Worm (Caenorhabditis elegans): ENCODE measurements around the gene C49A9.9.

Gene C49A9.9

ce11 chrIV:6217066-6217465 lies at the start of gene C49A9.9:
Gene C49A9.9, plus strand, starts transcription at chrIV:6217372.
- TF ChIP-seq nhr-77 (tag; optimal IDR thresholded peaks at IDR 0.05) (no peak), snpc-4 (tag; optimal IDR thresholded peaks at IDR 0.05) (no peak)

ce11 chrIV:6172959-6173358 lies 44.2 kb upstream of the C49A9.9 start:
- TF ChIP-seq unc-62 (GFP tag; optimal IDR thresholded peaks at IDR 0.05) = no peak
- peak; percentile 53 for TF ChIP-seq lin-14 (GFP tag; optimal IDR thresholded peaks at IDR 0.05)
- TF ChIP-seq fkh-10 (GFP tag; optimal IDR thresholded peaks at IDR 0.05) = peak; percentile 68

ce11 chrIV:6177383-6177782 lies 39.8 kb upstream of the C49A9.9 start:
- TF ChIP-seq nhr-77 (tag; optimal IDR thresholded peaks at IDR 0.05) = no peak
- TF ChIP-seq fkh-10 (GFP tag; optimal IDR thresholded peaks at IDR 0.05) = peak; percentile 25
- TF ChIP-seq lin-14 (GFP tag; optimal IDR thresholded peaks at IDR 0.05) = peak; percentile 58
- no peak for TF ChIP-seq ceh-90 (tag; optimal IDR thresholded peaks at IDR 0.05)
- TF ChIP-seq sptf-1 (tag; optimal IDR thresholded peaks at IDR 0.05) = no peak
- TF ChIP-seq fkh-8 (tag; optimal IDR thresholded peaks at IDR 0.05) = no peak
- TF ChIP-seq lin-13 (GFP tag; optimal IDR thresholded peaks at IDR 0.05) = no peak
- TF ChIP-seq nhr-85 (tag) = peak; percentile 32

ce11 chrIV:6183757-6184156 lies 33.4 kb upstream of the C49A9.9 start, which contains the start of gene unc-77:
Gene unc-77, minus strand, starts transcription at chrIV:6183857.
- TF ChIP-seq ztf-11 (tag; optimal IDR thresholded peaks at IDR 0.05) = no peak
- TF ChIP-seq F16B12.6 (tag; optimal IDR thresholded peaks at IDR 0.05) = no peak
- TF ChIP-seq mep-1 (tag; optimal IDR thresholded peaks at IDR 0.05) = no peak
- no peak for TF ChIP-seq ama-1 (optimal IDR thresholded peaks at IDR 0.05)
- TF ChIP-seq blmp-1 (tag; optimal IDR thresholded peaks at IDR 0.05) = no peak
- TF ChIP-seq rnt-1 (tag; optimal IDR thresholded peaks at IDR 0.05) = no peak
- TF ChIP-seq unc-86 (tag; optimal IDR thresholded peaks at IDR 0.05) = no peak
- TF ChIP-seq irx-1 (tag; optimal IDR thresholded peaks at IDR 0.05) = no peak
- no peak for TF ChIP-seq nhr-20 (tag; optimal IDR thresholded peaks at IDR 0.05)
- no peak for TF ChIP-seq nhr-28 (tag; optimal IDR thresholded peaks at IDR 0.05)
- TF ChIP-seq fkh-8 (tag; optimal IDR thresholded peaks at IDR 0.05) = no peak
- no peak for TF ChIP-seq zag-1 (tag; optimal IDR thresholded peaks at IDR 0.05)
- no peak for TF ChIP-seq hlh-17 (GFP tag; optimal IDR thresholded peaks at IDR 0.05; ENCODE audit: borderline replicate concordance)

ce11 chrIV:6185578-6185977 lies 31.6 kb upstream of the C49A9.9 start, which contains the start of gene asp-9:
Gene asp-9, plus strand, starts transcription at chrIV:6185889.
- TF ChIP-seq sptf-1 (tag; optimal IDR thresholded peaks at IDR 0.05) = no peak
- peak; percentile 40 for TF ChIP-seq elt-2 (tag; optimal IDR thresholded peaks at IDR 0.05)
- TF ChIP-seq lin-35 (GFP tag; optimal IDR thresholded peaks at IDR 0.05) = no peak
- no peak for TF ChIP-seq nhr-12 (tag; optimal IDR thresholded peaks at IDR 0.05)

- TF ChIP-seq sup-37 (GFP tag; optimal IDR thresholded peaks at IDR 0.05) (no peak), lin-35 (GFP tag; optimal IDR thresholded peaks at IDR 0.05) (no peak), F16B12.6 (tag; optimal IDR thresholded peaks at IDR 0.05) (no peak), C34B4.2 (tag; optimal IDR thresholded peaks at IDR 0.05) (no peak), xbp-1 (tag; optimal IDR thresholded peaks at IDR 0.05) (no peak), lir-3 (tag; optimal IDR thresholded peaks at IDR 0.05; ENCODE audit: poor library complexity) (no peak), egl-27 (tag; optimal IDR thresholded peaks at IDR 0.05) (no peak), nhr-76 (tag; optimal IDR thresholded peaks at IDR 0.05) (no peak), pqm-1 (tag; optimal IDR thresholded peaks at IDR 0.05) (no peak)
Measured at ce11 chrIV:6187160-6187559, 30.0 kb upstream of the C49A9.9 start.

ce11 chrIV:6200249-6200648 lies 16.9 kb upstream of the C49A9.9 start:
- peak; percentile 96 for TF ChIP-seq hlh-4 (tag; optimal IDR thresholded peaks at IDR 0.05)
- no peak for TF ChIP-seq unc-130 (tag; optimal IDR thresholded peaks at IDR 0.05)
- TF ChIP-seq fkh-8 (tag; optimal IDR thresholded peaks at IDR 0.05) = peak; percentile 23
- TF ChIP-seq nhr-71 (tag; optimal IDR thresholded peaks at IDR 0.05) = peak; percentile 28

Data from whole organism, L1 larva.